Fruit fly (Drosophila melanogaster) whole organism, embryonic: Measurements from ENCODE around the gene pyd.

Experiments used
- Ada2b ChIP-seq: fragments of 200-800 bp; sonication (Bioruptor generic); IDR thresholded peaks from 2 replicates; pipeline ENCODE4 v1.3.6; 2022; ENCODE audit warnings: missing biosample characterization, missing genetic modification characterization
- Awh ChIP-seq: fragments of 200-800 bp; sonication (Bioruptor generic); IDR thresholded peaks from 2 replicates; pipeline ENCODE4, ENCODE4 v1.3.6; 2022; ENCODE audit warnings: missing biosample characterization, missing genetic modification characterization
- CG10959 ChIP-seq: fragments of 200-800 bp; sonication (Bioruptor generic); IDR thresholded peaks from 2 replicates; pipeline ENCODE4 v1.3.6; 2022; ENCODE audit warnings: missing biosample characterization, missing genetic modification characterization
- CG12219 ChIP-seq: fragments of 200-800 bp; sonication (Bioruptor generic); optimal IDR thresholded peaks from 3 replicates; lab custom pipeline; 2018; ENCODE audit warnings: missing biosample characterization, mild to moderate bottlenecking, missing genetic modification characterization
- CG12391 ChIP-seq: fragments of 200-800 bp; sonication (Bioruptor generic); optimal IDR thresholded peaks from 3 replicates; lab custom pipeline; 2018; ENCODE audit warnings: missing biosample characterization, mild to moderate bottlenecking, missing genetic modification characterization, moderate library complexity
- CG13624 ChIP-seq: fragments of 200-800 bp; sonication (Bioruptor generic); optimal IDR thresholded peaks from 2 replicates; lab custom pipeline; 2016; ENCODE audit warnings: missing biosample characterization, missing genetic modification characterization
- CG14667 ChIP-seq: fragments of 200-800 bp; sonication (Bioruptor generic); IDR thresholded peaks from 2 replicates; pipeline ENCODE4 v1.3.6; 2022; ENCODE audit warnings: missing biosample characterization, missing genetic modification characterization
- CG16813 ChIP-seq: fragments of 200-800 bp; sonication (Bioruptor generic); IDR thresholded peaks from 3 replicates; pipeline ENCODE4 v1.3.6; 2022; ENCODE audit warnings: missing biosample characterization, missing genetic modification characterization; ENCODE audit not compliant: partially characterized antibody
- CG2199 ChIP-seq: fragments of 200-800 bp; sonication (Bioruptor generic); IDR thresholded peaks from 3 replicates; pipeline ENCODE4 v1.3.6; 2022; ENCODE audit warnings: missing biosample characterization, missing genetic modification characterization
- CG32532 ChIP-seq: fragments of 200-800 bp; sonication (Bioruptor generic); IDR thresholded peaks from 2 replicates; pipeline ENCODE4 v1.3.6; 2022; ENCODE audit warnings: missing biosample characterization, missing genetic modification characterization
- CG33557 ChIP-seq: fragments of 200-800 bp; sonication (Bioruptor generic); optimal IDR thresholded peaks from 2 replicates; lab custom pipeline; 2019; ENCODE audit warnings: missing biosample characterization, mild to moderate bottlenecking, missing genetic modification characterization, moderate library complexity
- CG42726 ChIP-seq: fragments of 200-800 bp; sonication (Bioruptor generic); IDR thresholded peaks from 2 replicates; pipeline ENCODE4 v1.3.6; 2022; ENCODE audit warnings: missing biosample characterization, missing genetic modification characterization; ENCODE audit not compliant: partially characterized antibody
- CG7839 ChIP-seq: fragments of 200-800 bp; sonication (Bioruptor generic); optimal IDR thresholded peaks from 3 replicates; lab custom pipeline; 2018; ENCODE audit warnings: missing biosample characterization, mild to moderate bottlenecking, missing genetic modification characterization, moderate library complexity
- CG8089 ChIP-seq: fragments of 200-800 bp; sonication (Bioruptor generic); optimal IDR thresholded peaks from 3 replicates; lab custom pipeline; 2016; ENCODE audit warnings: missing biosample characterization, missing genetic modification characterization
- CG8388 ChIP-seq: fragments of 200-800 bp; sonication (Bioruptor generic); optimal IDR thresholded peaks from 2 replicates; lab custom pipeline; 2019; ENCODE audit warnings: missing biosample characterization, mild to moderate bottlenecking, missing genetic modification characterization, moderate library complexity
- Dll ChIP-seq: fragments of 200-800 bp; sonication (Bioruptor generic); IDR thresholded peaks from 4 replicates; pipeline ENCODE4 v1.3.6; 2022; ENCODE audit warnings: missing biosample characterization, missing genetic modification characterization; ENCODE audit not compliant: partially characterized antibody
- E2f1 ChIP-seq: fragments of 200-800 bp; sonication (Bioruptor generic); IDR thresholded peaks from 2 replicates; pipeline ENCODE4 v1.3.6; 2022; ENCODE audit warnings: missing biosample characterization, missing genetic modification characterization
- Ets65A ChIP-seq: fragments of 200-800 bp; sonication (Bioruptor generic); peaks from one replicate; lab custom pipeline; 2016; ENCODE audit warnings: missing biosample characterization, missing genetic modification characterization
- H15 ChIP-seq: fragments of 200-800 bp; sonication (Bioruptor generic); IDR thresholded peaks from 3 replicates; pipeline ENCODE4 v1.3.6; 2022; ENCODE audit warnings: missing biosample characterization, missing genetic modification characterization
- Hey ChIP-seq: fragments of 200-800 bp; sonication (Bioruptor generic); optimal IDR thresholded peaks from 3 replicates; lab custom pipeline; 2018; ENCODE audit warnings: missing biosample characterization, mild to moderate bottlenecking, missing genetic modification characterization
- HmgZ ChIP-seq: fragments of 200-800 bp; sonication (Bioruptor generic); optimal IDR thresholded peaks from 2 replicates; lab custom pipeline; 2018; ENCODE audit warnings: missing biosample characterization, mild to moderate bottlenecking, missing genetic modification characterization
- Hr51 ChIP-seq, 2 experiments: fragments of 200-800 bp; sonication (Bioruptor generic); optimal IDR thresholded peaks; 2 replicates in 1 of 2; 3 replicates in 1 of 2; lab custom pipeline; 2016 to 2018; ENCODE audit warnings: missing biosample characterization in 2 of 2, missing genetic modification characterization in 2 of 2, mild to moderate bottlenecking in 1 of 2, moderate library complexity in 1 of 2
- MBD-R2 ChIP-seq: fragments of 200-800 bp; sonication (Bioruptor generic); IDR thresholded peaks from 2 replicates; pipeline ENCODE4 v1.3.6; 2022; ENCODE audit warnings: missing biosample characterization, missing genetic modification characterization
- Mad ChIP-seq: fragments of 200-800 bp; sonication (Bioruptor generic); optimal IDR thresholded peaks from 2 replicates; lab custom pipeline; 2016; ENCODE audit warnings: missing biosample characterization, missing genetic modification characterization
- Med ChIP-seq: fragments of 200-800 bp; sonication (Bioruptor generic); peaks from one replicate; lab custom pipeline; 2016; ENCODE audit warnings: missing biosample characterization, missing genetic modification characterization, mild to moderate bottlenecking, inconsistent platforms, moderate library complexity
- Nf-YC ChIP-seq: fragments of 200-800 bp; optimal IDR thresholded peaks from 3 replicates; lab custom pipeline; 2019; ENCODE audit warnings: missing biosample characterization, mild to moderate bottlenecking, missing genetic modification characterization, moderate library complexity
- Ptx1 ChIP-seq: fragments of 200-800 bp; sonication (Bioruptor generic); IDR thresholded peaks from 2 replicates; pipeline ENCODE4 v1.3.6; 2022; ENCODE audit warnings: missing biosample characterization, missing genetic modification characterization
- Sry-δ ChIP-seq: fragments of 200-800 bp; sonication (Bioruptor generic); optimal IDR thresholded peaks from 2 replicates; lab custom pipeline; 2016; ENCODE audit warnings: missing biosample characterization, missing genetic modification characterization
- Taf1 ChIP-seq: fragments of 200-800 bp; sonication (Bioruptor generic); IDR thresholded peaks from 2 replicates; pipeline ENCODE4 v1.3.6; 2022; ENCODE audit warnings: missing biosample characterization, missing genetic modification characterization
- Trl ChIP-seq, 3 experiments: fragments of >200 bp in 2 of 3; fragments of 200-800 bp in 1 of 3; sonication (Bioruptor generic) in 1 of 3; optimal IDR thresholded peaks; 2 replicates in 1 of 3; 3 replicates in 2 of 3; lab custom pipeline; 2016 to 2017; ENCODE audit warnings: missing biosample characterization in 1 of 3, missing genetic modification characterization in 1 of 3
- amos ChIP-seq: fragments of 200-800 bp; sonication (Bioruptor generic); IDR thresholded peaks from 2 replicates; pipeline ENCODE4 v1.3.6; 2022; ENCODE audit warnings: missing biosample characterization, missing genetic modification characterization; ENCODE audit not compliant: partially characterized antibody
- bcd ChIP-seq: fragments of 200-800 bp; sonication (Bioruptor generic); optimal IDR thresholded peaks from 2 replicates; lab custom pipeline; 2017; ENCODE audit warnings: missing biosample characterization, mild to moderate bottlenecking, missing genetic modification characterization
- chif ChIP-seq, 2 experiments: fragments of 200-800 bp; sonication (Bioruptor generic); optimal IDR thresholded peaks; 3 replicates each; lab custom pipeline; 2016; ENCODE audit warnings: missing biosample characterization in 2 of 2, missing genetic modification characterization in 2 of 2
- danr ChIP-seq: fragments of 200-800 bp; sonication (Bioruptor generic); IDR thresholded peaks from 2 replicates; pipeline ENCODE4 v1.3.6; 2022; ENCODE audit warnings: missing biosample characterization, missing genetic modification characterization
- dpn ChIP-seq, 2 experiments: fragments of 200-800 bp; sonication (Bioruptor generic); optimal IDR thresholded peaks; 3 replicates each; lab custom pipeline; 2016; ENCODE audit warnings: missing biosample characterization in 2 of 2, missing genetic modification characterization in 2 of 2
- eyg ChIP-seq: fragments of 200-800 bp; sonication (Bioruptor generic); optimal IDR thresholded peaks from 3 replicates; lab custom pipeline; 2016; ENCODE audit warnings: missing biosample characterization, missing genetic modification characterization
- kah ChIP-seq: fragments of 200-800 bp; sonication (Bioruptor generic); optimal IDR thresholded peaks from 2 replicates; lab custom pipeline; 2018; ENCODE audit warnings: missing biosample characterization, mild to moderate bottlenecking, missing genetic modification characterization
- nau ChIP-seq: fragments of 200-800 bp; sonication (Bioruptor generic); optimal IDR thresholded peaks from 3 replicates; lab custom pipeline; 2017; ENCODE audit warnings: missing biosample characterization, mild to moderate bottlenecking, missing genetic modification characterization, missing genetic modification reagents
- peb ChIP-seq: fragments of 200-800 bp; sonication (Bioruptor generic); IDR thresholded peaks from 2 replicates; pipeline ENCODE4 v1.3.6; 2022; ENCODE audit warnings: missing biosample characterization, missing genetic modification characterization
- pros ChIP-seq: fragments of 200-800 bp; sonication (Bioruptor generic); optimal IDR thresholded peaks from 3 replicates; lab custom pipeline; 2019; ENCODE audit warnings: missing biosample characterization, mild to moderate bottlenecking, missing genetic modification characterization, moderate library complexity
- sr ChIP-seq: fragments of 200-800 bp; sonication (Bioruptor generic); IDR thresholded peaks from 3 replicates; pipeline ENCODE4 v1.3.6; 2022; ENCODE audit warnings: missing biosample characterization, missing genetic modification characterization
- ttk ChIP-seq: fragments of 200-800 bp; sonication (Bioruptor generic); IDR thresholded peaks from 2 replicates; pipeline ENCODE4 v2.1.2; 2022; ENCODE audit warnings: missing biosample characterization, missing genetic modification characterization
- twi ChIP-seq: fragments of 200-800 bp; optimal IDR thresholded peaks from 2 replicates; lab custom pipeline; 2019; ENCODE audit warnings: missing biosample characterization, mild to moderate bottlenecking, missing genetic modification characterization, moderate library complexity
- unc-4 ChIP-seq: fragments of 200-800 bp; sonication (Bioruptor generic); IDR thresholded peaks from 2 replicates; pipeline ENCODE4 v1.3.6; 2022; ENCODE audit warnings: missing biosample characterization, missing genetic modification characterization; ENCODE audit not compliant: partially characterized antibody
- vvl ChIP-seq: fragments of 200-800 bp; sonication (Bioruptor generic); IDR thresholded peaks from 2 replicates; pipeline ENCODE4 v1.3.6; 2022; ENCODE audit warnings: missing biosample characterization, missing genetic modification characterization

Gene pyd

DNA sequence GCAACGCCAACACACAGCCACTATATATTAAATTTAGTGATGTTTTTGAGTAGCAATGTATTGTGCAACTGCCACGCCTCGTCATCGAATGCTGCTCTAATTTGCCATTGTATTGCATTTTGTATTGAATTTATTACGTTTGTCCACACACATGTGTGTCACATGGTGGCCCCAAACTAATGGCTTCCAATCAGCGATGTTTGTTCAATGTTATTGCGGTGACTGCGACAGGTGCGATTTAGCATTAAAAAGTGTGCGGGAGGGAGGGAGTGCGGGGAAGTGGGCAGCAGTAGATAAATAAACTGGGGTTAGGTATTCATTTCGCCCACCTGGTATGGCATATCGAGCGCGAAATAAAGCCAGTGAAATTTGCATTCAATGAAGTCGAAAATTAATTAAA, 9.8 kb downstream of the pyd start:
- TF ChIP-seq Ada2b (GFP tag; lab: Robert Waterston, UW): no peak
- TF ChIP-seq HmgZ (tag; lab: Kevin White, UChicago): no peak
- 0 out of 3 replicates have a peak, but pooled peaks have one; percentile 40 for TF ChIP-seq H15 (GFP tag; lab: Robert Waterston, UW)
- no peak for TF ChIP-seq Sry-δ
- TF ChIP-seq dpn (GFP tag; optimal IDR thresholded peaks at IDR 0.05; lab: Kevin White, UChicago): no peak
- no peak for TF ChIP-seq bcd
- no peak for TF ChIP-seq CG16813 (GFP tag; lab: Robert Waterston, UW)
- TF ChIP-seq CG7839 (tag; lab: Kevin White, UChicago): no peak
- no peak for TF ChIP-seq amos (GFP tag; lab: Robert Waterston, UW)
- TF ChIP-seq CG33557: no peak
- TF ChIP-seq CG32532 (GFP tag; lab: Robert Waterston, UW): 0 out of 2 replicates have a peak, but pooled peaks have one; percentile 11
- no peak for TF ChIP-seq peb (GFP tag; lab: Robert Waterston, UW)
- no peak for TF ChIP-seq CG8388
- TF ChIP-seq twi (tag; lab: Kevin White, UChicago): peak; percentile 15
- no peak for TF ChIP-seq kah (GFP tag; lab: Kevin White, UChicago)
- no peak for TF ChIP-seq CG12219 (GFP tag; lab: Kevin White, UChicago)
- no peak for TF ChIP-seq CG13624 (GFP tag; lab: Kevin White, UChicago)
- TF ChIP-seq Ets65A (GFP tag; lab: Kevin White, UChicago): no peak
- TF ChIP-seq MBD-R2 (GFP tag; lab: Robert Waterston, UW): no peak
- peak; percentile 29; the same call in 1 of the 2 replicates for TF ChIP-seq vvl
- peak; percentile 85 for TF ChIP-seq Awh (GFP tag; lab: Robert Waterston, UW)
- TF ChIP-seq Taf1 (GFP tag; lab: Robert Waterston, UW): no peak
- no peak for TF ChIP-seq Hr51 (GFP tag; optimal IDR thresholded peaks at IDR 0.05; lab: Kevin White, UChicago)
- TF ChIP-seq nau (GFP tag; lab: Kevin White, UChicago): no peak
- no peak for TF ChIP-seq Trl (optimal IDR thresholded peaks at IDR 0.05; lab: Kevin White, UChicago)
- TF ChIP-seq Trl (GFP tag; optimal IDR thresholded peaks at IDR 0.05; lab: Kevin White, UChicago): no peak
- TF ChIP-seq Nf-YC (tag; lab: Kevin White, UChicago): peak; percentile 59
- no peak for TF ChIP-seq Mad (GFP tag; lab: Kevin White, UChicago)
- TF ChIP-seq Hey: no peak
- peak; percentile 74 for TF ChIP-seq sr (GFP tag; lab: Robert Waterston, UW)
- TF ChIP-seq CG2199 (GFP tag; lab: Robert Waterston, UW): peak; percentile 66; the same call in 1 of the 3 replicates
- TF ChIP-seq CG14667: no peak
- TF ChIP-seq CG42726 (GFP tag; lab: Robert Waterston, UW): peak; percentile 43; the same call in 1 of the 2 replicates
- no peak for TF ChIP-seq CG12391 (tag; lab: Kevin White, UChicago)
- TF ChIP-seq CG8089: no peak
- TF ChIP-seq danr: no peak
- TF ChIP-seq pros (GFP tag; lab: Kevin White, UChicago): no peak
- no peak for TF ChIP-seq chif (GFP tag; optimal IDR thresholded peaks at IDR 0.05; lab: Kevin White, UChicago)
- peak; percentile 24; the same call in 1 of the 2 replicates for TF ChIP-seq ttk
- TF ChIP-seq eyg: no peak
- peak; percentile 34 for TF ChIP-seq Med (GFP tag; lab: Kevin White, UChicago)
- TF ChIP-seq CG10959 (GFP tag; lab: Robert Waterston, UW): no peak
- TF ChIP-seq E2f1: no peak
- TF ChIP-seq Dll: no peak
- TF ChIP-seq unc-4 (GFP tag; lab: Robert Waterston, UW): no peak
- no peak for TF ChIP-seq Ptx1 (GFP tag; lab: Robert Waterston, UW)
- TF ChIP-seq, all 482 proteins: peak for 11
